Fruit fly (Drosophila melanogaster) whole organism, prepupa: Measurements from ENCODE around the gene CG33725.
A peak's percentile ranks its signal among the peaks of the same experiment; 100 is the strongest.

Experiments used
- CG10631 ChIP-seq: fragments of 200-800 bp; sonication (Bioruptor generic); optimal IDR thresholded peaks from 2 replicates; lab custom pipeline; 2016; ENCODE audit warnings: missing biosample characterization, missing genetic modification characterization
- CG10669 ChIP-seq: fragments of 200-800 bp; sonication (Bioruptor generic); optimal IDR thresholded peaks from 3 replicates; lab custom pipeline; 2018; ENCODE audit warnings: missing biosample characterization, mild to moderate bottlenecking, missing genetic modification characterization, moderate library complexity
- CG11294 ChIP-seq: fragments of 200-800 bp; sonication (Bioruptor generic); IDR thresholded peaks from 2 replicates; pipeline ENCODE4 v1.3.6; 2022; ENCODE audit warnings: missing biosample characterization, missing genetic modification characterization
- CG11762 ChIP-seq: fragments of 200-800 bp; sonication (Bioruptor generic); optimal IDR thresholded peaks from 3 replicates; lab custom pipeline; 2016; ENCODE audit warnings: missing biosample characterization, missing genetic modification characterization; ENCODE audit not compliant: insufficient read depth
- CG11902 ChIP-seq: fragments of 200-800 bp; sonication (Bioruptor generic); optimal IDR thresholded peaks from 3 replicates; lab custom pipeline; 2016; ENCODE audit warnings: missing biosample characterization, missing genetic modification characterization
- CG15336 ChIP-seq: fragments of 200-800 bp; sonication (Bioruptor generic); IDR thresholded peaks from 2 replicates; pipeline ENCODE4 v1.3.6; 2022; ENCODE audit warnings: missing biosample characterization, missing genetic modification characterization
- CG1621 ChIP-seq: fragments of 200-800 bp; sonication (Bioruptor generic); optimal IDR thresholded peaks from 3 replicates; lab custom pipeline; 2018; ENCODE audit warnings: missing biosample characterization, mild to moderate bottlenecking, missing genetic modification characterization
- CG16779 ChIP-seq: fragments of 200-800 bp; sonication (Bioruptor generic); optimal IDR thresholded peaks from 3 replicates; lab custom pipeline; 2017; ENCODE audit warnings: missing biosample characterization, mild to moderate bottlenecking, missing genetic modification characterization
- CG3032 ChIP-seq: fragments of 200-800 bp; optimal IDR thresholded peaks from 2 replicates; lab custom pipeline; 2019; ENCODE audit warnings: missing biosample characterization, mild to moderate bottlenecking, missing genetic modification characterization, moderate library complexity
- CG31627 ChIP-seq: fragments of 200-800 bp; sonication (Bioruptor generic); optimal IDR thresholded peaks from 3 replicates; lab custom pipeline; 2016; ENCODE audit warnings: missing biosample characterization, missing genetic modification characterization
- CG32006 ChIP-seq: fragments of 200-800 bp; sonication (Bioruptor generic); optimal IDR thresholded peaks from 3 replicates; lab custom pipeline; 2017; ENCODE audit warnings: missing biosample characterization, mild to moderate bottlenecking, missing genetic modification characterization
- CG34406 ChIP-seq: fragments of 200-800 bp; sonication (Bioruptor generic); optimal IDR thresholded peaks from 3 replicates; lab custom pipeline; 2016; ENCODE audit warnings: missing biosample characterization, missing genetic modification characterization
- CG3919 ChIP-seq: fragments of 200-800 bp; sonication (Bioruptor generic); optimal IDR thresholded peaks from 3 replicates; lab custom pipeline; 2016; ENCODE audit warnings: missing biosample characterization, missing genetic modification characterization
- CG4318 ChIP-seq: fragments of 200-800 bp; sonication (Bioruptor generic); optimal IDR thresholded peaks from 3 replicates; lab custom pipeline; 2017; ENCODE audit warnings: missing biosample characterization, mild to moderate bottlenecking, missing genetic modification characterization
- CG6163 ChIP-seq: fragments of 200-800 bp; sonication (Bioruptor generic); IDR thresholded peaks from 3 replicates; pipeline ENCODE4 v1.3.6; 2022; ENCODE audit warnings: missing biosample characterization, missing genetic modification characterization
- CG6276 ChIP-seq: fragments of 200-800 bp; sonication (Bioruptor generic); optimal IDR thresholded peaks from 2 replicates; lab custom pipeline; 2017; ENCODE audit warnings: missing biosample characterization, mild to moderate bottlenecking, missing genetic modification characterization
- CG6792 ChIP-seq: fragments of 200-800 bp; sonication (Bioruptor generic); optimal IDR thresholded peaks from 3 replicates; lab custom pipeline; 2016; ENCODE audit warnings: missing biosample characterization, missing genetic modification characterization
- CG8632 ChIP-seq: fragments of 200-800 bp; sonication (Bioruptor generic); optimal IDR thresholded peaks from 3 replicates; lab custom pipeline; 2016; ENCODE audit warnings: missing biosample characterization, missing genetic modification characterization
- CG9139 ChIP-seq: fragments of 200-800 bp; sonication (Bioruptor generic); optimal IDR thresholded peaks from 3 replicates; lab custom pipeline; 2017; ENCODE audit warnings: missing biosample characterization, mild to moderate bottlenecking, missing genetic modification characterization
- Eip75B ChIP-seq: fragments of 200-800 bp; sonication (Bioruptor generic); optimal IDR thresholded peaks from 3 replicates; lab custom pipeline; 2016; ENCODE audit warnings: missing biosample characterization, missing genetic modification characterization
- Eip78C ChIP-seq: fragments of 200-800 bp; sonication (Bioruptor generic); peaks from one replicate; lab custom pipeline; 2016; ENCODE audit warnings: missing biosample characterization, missing genetic modification characterization
- Eip93F ChIP-seq: fragments of 200-800 bp; sonication (Bioruptor generic); optimal IDR thresholded peaks from 2 replicates; lab custom pipeline; 2016; ENCODE audit warnings: missing biosample characterization, mild to moderate bottlenecking, missing genetic modification characterization
- Ets21C ChIP-seq: fragments of 200-800 bp; sonication (Bioruptor generic); optimal IDR thresholded peaks from 3 replicates; lab custom pipeline; 2016; ENCODE audit warnings: missing biosample characterization, missing genetic modification characterization
- Gug ChIP-seq: fragments of 200-800 bp; sonication (Bioruptor generic); IDR thresholded peaks from 2 replicates; pipeline ENCODE4 v1.3.6; 2022; ENCODE audit warnings: missing biosample characterization, missing genetic modification characterization
- Hr39 ChIP-seq: fragments of 200-800 bp; sonication (Bioruptor generic); optimal IDR thresholded peaks from 2 replicates; lab custom pipeline; 2016; ENCODE audit warnings: missing biosample characterization, missing genetic modification characterization
- Hr4 ChIP-seq: fragments of 200-800 bp; sonication (Bioruptor generic); optimal IDR thresholded peaks from 3 replicates; lab custom pipeline; 2016; ENCODE audit warnings: missing biosample characterization, missing genetic modification characterization
- Lpt ChIP-seq: fragments of 200-800 bp; sonication (Bioruptor generic); optimal IDR thresholded peaks from 3 replicates; lab custom pipeline; 2016; ENCODE audit warnings: missing biosample characterization, missing genetic modification characterization
- Met ChIP-seq: fragments of 200-800 bp; sonication (Bioruptor generic); optimal IDR thresholded peaks from 3 replicates; lab custom pipeline; 2016; ENCODE audit warnings: missing biosample characterization, missing genetic modification characterization
- OdsH ChIP-seq: fragments of 200-800 bp; sonication (Bioruptor generic); optimal IDR thresholded peaks from 3 replicates; lab custom pipeline; 2016; ENCODE audit warnings: missing biosample characterization, missing genetic modification characterization
- Smox ChIP-seq: fragments of 200-800 bp; sonication (Bioruptor generic); optimal IDR thresholded peaks from 3 replicates; lab custom pipeline; 2016; ENCODE audit warnings: missing biosample characterization, missing genetic modification characterization
- Sox102F ChIP-seq: fragments of 200-800 bp; sonication (Bioruptor generic); optimal IDR thresholded peaks from 2 replicates; lab custom pipeline; 2016; ENCODE audit warnings: missing biosample characterization, mild to moderate bottlenecking, missing genetic modification characterization
- Sox14 ChIP-seq: fragments of 200-800 bp; sonication (Bioruptor generic); optimal IDR thresholded peaks from 3 replicates; lab custom pipeline; 2016; ENCODE audit warnings: missing biosample characterization, missing genetic modification characterization
- Sox15 ChIP-seq: fragments of 200-800 bp; sonication (Bioruptor generic); optimal IDR thresholded peaks from 3 replicates; lab custom pipeline; 2016; ENCODE audit warnings: missing biosample characterization, missing genetic modification characterization
- achi ChIP-seq: fragments of 200-800 bp; sonication (Bioruptor generic); optimal IDR thresholded peaks from 3 replicates; lab custom pipeline; 2016; ENCODE audit warnings: missing biosample characterization, missing genetic modification characterization
- acj6 ChIP-seq: fragments of 200-800 bp; sonication (Bioruptor generic); optimal IDR thresholded peaks from 3 replicates; lab custom pipeline; 2016; ENCODE audit warnings: missing biosample characterization, missing genetic modification characterization
- dac ChIP-seq: fragments of 200-800 bp; sonication (Bioruptor generic); optimal IDR thresholded peaks from 2 replicates; lab custom pipeline; 2017; ENCODE audit warnings: missing biosample characterization, mild to moderate bottlenecking, missing genetic modification characterization
- dsx ChIP-seq: fragments of 200-800 bp; optimal IDR thresholded peaks from 3 replicates; lab custom pipeline; 2019; ENCODE audit warnings: missing biosample characterization, mild to moderate bottlenecking, missing genetic modification characterization, moderate library complexity; ENCODE audit not compliant: poor library complexity, severe bottlenecking
- eg ChIP-seq: fragments of 200-800 bp; sonication (Bioruptor generic); IDR thresholded peaks from 3 replicates; pipeline ENCODE4 v1.3.6; 2022; ENCODE audit warnings: missing biosample characterization, missing genetic modification characterization
- esn ChIP-seq: fragments of 200-800 bp; sonication (Bioruptor generic); optimal IDR thresholded peaks from 2 replicates; lab custom pipeline; 2016; ENCODE audit warnings: missing biosample characterization, mild to moderate bottlenecking, missing genetic modification characterization, moderate library complexity
- fd85E ChIP-seq: fragments of 200-800 bp; sonication (Bioruptor generic); optimal IDR thresholded peaks from 3 replicates; lab custom pipeline; 2016; ENCODE audit warnings: missing biosample characterization, missing genetic modification characterization
- fkh ChIP-seq: fragments of 200-800 bp; sonication (Bioruptor generic); optimal IDR thresholded peaks from 3 replicates; lab custom pipeline; 2017; ENCODE audit warnings: missing biosample characterization, mild to moderate bottlenecking, missing genetic modification characterization, moderate library complexity
- salr ChIP-seq, 2 experiments: fragments of 200-800 bp; sonication (Bioruptor generic); optimal IDR thresholded peaks; 3 replicates each; lab custom pipeline; 2016 to 2018; ENCODE audit warnings: missing biosample characterization in 2 of 2, missing genetic modification characterization in 2 of 2, mild to moderate bottlenecking in 1 of 2
- spab ChIP-seq: fragments of 200-800 bp; sonication (Bioruptor generic); optimal IDR thresholded peaks from 2 replicates; lab custom pipeline; 2017; ENCODE audit warnings: missing biosample characterization, mild to moderate bottlenecking, missing genetic modification characterization, missing genetic modification reagents
- ss ChIP-seq, 2 experiments: fragments of 200-800 bp; sonication (Bioruptor generic); optimal IDR thresholded peaks; 2 replicates in 1 of 2; 3 replicates in 1 of 2; lab custom pipeline; 2017 to 2018; ENCODE audit warnings: mild to moderate bottlenecking in 2 of 2, missing biosample characterization in 2 of 2, missing genetic modification characterization in 2 of 2, moderate library complexity in 1 of 2
- svp ChIP-seq: fragments of 200-800 bp; sonication (Bioruptor generic); peaks from one replicate; lab custom pipeline; 2016; ENCODE audit warnings: missing biosample characterization, missing genetic modification characterization
- topi ChIP-seq: fragments of 200-800 bp; sonication (Bioruptor generic); optimal IDR thresholded peaks from 3 replicates; lab custom pipeline; 2016; ENCODE audit warnings: missing biosample characterization, missing genetic modification characterization

CG33725 gene

DNA sequence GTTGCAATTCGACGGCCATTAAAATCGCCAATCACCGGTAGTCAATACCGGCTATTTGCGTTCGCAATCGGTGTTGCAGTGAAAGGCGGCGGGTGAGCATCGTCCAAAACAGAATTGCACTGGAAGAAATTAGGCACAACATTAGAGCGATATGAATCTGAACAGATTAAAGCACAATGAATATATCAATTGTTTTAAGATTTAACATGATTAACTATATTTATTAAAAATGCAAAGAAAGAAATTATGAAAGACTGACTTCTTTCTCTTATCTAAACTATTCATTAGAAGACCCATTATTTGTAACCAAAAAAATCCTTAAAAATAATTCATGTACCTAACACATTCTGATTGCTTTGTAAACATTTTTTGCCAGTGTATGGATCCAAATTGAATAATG, 34.9 kb upstream of the CG33725 start (continued):
- TF ChIP-seq Eip75B (no peak), OdsH (GFP tag; lab: Kevin White, UChicago) (peak; percentile 17), Sox14 (GFP tag; lab: Kevin White, UChicago) (no peak), achi (no peak), spab (GFP tag; lab: Kevin White, UChicago) (no peak), CG11762 (GFP tag; lab: Kevin White, UChicago) (no peak), ss (GFP tag; optimal IDR thresholded peaks at IDR 0.05; lab: Kevin White, UChicago) (no peak), dsx (GFP tag; lab: Kevin White, UChicago) (no peak), CG16779 (tag; lab: Kevin White, UChicago) (no peak), CG31627 (GFP tag; lab: Kevin White, UChicago) (no peak), CG10669 (no peak), Sox102F (GFP tag; lab: Kevin White, UChicago) (no peak), topi (GFP tag; lab: Kevin White, UChicago) (no peak), fd85E (GFP tag; lab: Kevin White, UChicago) (no peak), fkh (GFP tag; lab: Kevin White, UChicago) (no peak), CG3919 (GFP tag; lab: Kevin White, UChicago) (peak; percentile 7), Ets21C (GFP tag; lab: Kevin White, UChicago) (no peak)

DNA sequence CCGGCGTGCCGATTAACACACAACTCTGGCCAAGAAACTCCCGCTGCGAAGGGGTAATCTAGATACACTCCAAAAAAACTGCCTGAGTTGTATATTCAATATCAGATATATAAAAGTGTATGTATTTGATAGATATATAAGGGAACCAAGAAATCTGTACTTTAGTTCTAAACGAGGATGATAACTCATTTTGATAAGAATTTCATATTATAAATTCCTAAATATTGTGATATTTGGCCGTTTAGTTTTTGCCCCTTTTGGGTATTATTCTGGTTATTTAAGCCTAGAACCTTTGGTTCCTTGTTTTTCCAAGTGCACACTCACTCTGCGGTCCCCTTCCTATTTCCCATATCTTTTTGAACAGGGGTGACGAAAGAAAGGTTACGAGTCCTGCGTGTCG, 28.9 kb upstream of the CG33725 start:
- TF ChIP-seq Ets21C (GFP tag; lab: Kevin White, UChicago), result no peak
- peak; percentile 45 for TF ChIP-seq Eip78C (GFP tag; lab: Kevin White, UChicago)
- no peak for TF ChIP-seq svp
- TF ChIP-seq Hr39 (GFP tag; lab: Kevin White, UChicago), result no peak
- TF ChIP-seq CG3032 (tag; lab: Kevin White, UChicago), result no peak
- TF ChIP-seq dac, result no peak
- no peak for TF ChIP-seq Smox (GFP tag; lab: Kevin White, UChicago)

DNA sequence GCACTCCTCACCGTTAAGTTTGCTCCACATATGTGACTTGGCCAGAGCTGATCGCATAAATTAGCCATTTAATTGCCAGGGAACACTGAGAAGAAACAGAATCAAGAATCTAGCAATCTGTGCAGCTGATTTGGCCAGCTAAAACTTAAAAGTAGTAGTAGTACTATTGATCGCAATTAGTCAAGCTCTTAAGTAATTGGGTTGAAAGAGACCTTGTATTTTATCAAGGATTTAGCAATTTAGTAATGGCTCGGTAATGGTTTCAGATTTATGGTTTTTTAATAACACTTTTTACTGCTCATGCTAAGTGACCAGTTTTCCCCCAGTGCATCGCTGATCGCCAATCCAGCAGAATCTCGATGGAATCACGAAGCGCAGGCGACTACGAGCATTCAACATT, 27.4 kb upstream of the CG33725 start:
- TF ChIP-seq CG6163 (GFP tag; lab: Robert Waterston, UW) (no peak), fkh (GFP tag; lab: Kevin White, UChicago) (no peak), CG8632 (GFP tag; lab: Kevin White, UChicago) (peak; percentile 23), CG16779 (tag; lab: Kevin White, UChicago) (no peak), spab (GFP tag; lab: Kevin White, UChicago) (peak; percentile 33), ss (GFP tag; optimal IDR thresholded peaks at IDR 0.05; lab: Kevin White, UChicago) (peak; percentile 14 to 52), Sox102F (GFP tag; lab: Kevin White, UChicago) (no peak), Gug (GFP tag; lab: Robert Waterston, UW) (no peak), CG10631 (GFP tag; lab: Kevin White, UChicago) (no peak), CG1621 (tag; lab: Kevin White, UChicago) (no peak), salr (GFP tag; optimal IDR thresholded peaks at IDR 0.05; lab: Kevin White, UChicago) (peak in 1 of 2 experiments; percentile 21), CG6276 (GFP tag; lab: Kevin White, UChicago) (no peak), esn (GFP tag; lab: Kevin White, UChicago) (peak; percentile 4), CG4318 (GFP tag; lab: Kevin White, UChicago) (no peak), fd85E (GFP tag; lab: Kevin White, UChicago) (no peak), CG6792 (GFP tag; lab: Kevin White, UChicago) (no peak), dsx (GFP tag; lab: Kevin White, UChicago) (peak; percentile 2), Smox (GFP tag; lab: Kevin White, UChicago) (no peak), CG11294 (GFP tag; lab: Robert Waterston, UW) (no peak), CG3032 (tag; lab: Kevin White, UChicago) (peak; percentile 51), Sox15 (GFP tag; lab: Kevin White, UChicago) (no peak), Met (peak; percentile 13), svp (peak; percentile 56), topi (GFP tag; lab: Kevin White, UChicago) (no peak), CG11762 (GFP tag; lab: Kevin White, UChicago) (no peak), eg (no peak), Ets21C (GFP tag; lab: Kevin White, UChicago) (no peak), CG11902 (GFP tag; lab: Kevin White, UChicago) (no peak), Hr4 (GFP tag; lab: Kevin White, UChicago) (no peak), CG32006 (peak; percentile 49), CG9139 (no peak), Eip78C (GFP tag; lab: Kevin White, UChicago) (peak; percentile 74), Eip93F (GFP tag; lab: Kevin White, UChicago) (no peak), CG34406 (peak; percentile 3), CG10669 (peak; percentile 54), Lpt (GFP tag; lab: Kevin White, UChicago) (no peak), CG15336 (no peak), achi (peak; percentile 32), acj6 (GFP tag; lab: Kevin White, UChicago) (peak; percentile 34)
